Fruit fly (Drosophila melanogaster): Measurements from ENCODE around the gene CG15385.

DNA sequence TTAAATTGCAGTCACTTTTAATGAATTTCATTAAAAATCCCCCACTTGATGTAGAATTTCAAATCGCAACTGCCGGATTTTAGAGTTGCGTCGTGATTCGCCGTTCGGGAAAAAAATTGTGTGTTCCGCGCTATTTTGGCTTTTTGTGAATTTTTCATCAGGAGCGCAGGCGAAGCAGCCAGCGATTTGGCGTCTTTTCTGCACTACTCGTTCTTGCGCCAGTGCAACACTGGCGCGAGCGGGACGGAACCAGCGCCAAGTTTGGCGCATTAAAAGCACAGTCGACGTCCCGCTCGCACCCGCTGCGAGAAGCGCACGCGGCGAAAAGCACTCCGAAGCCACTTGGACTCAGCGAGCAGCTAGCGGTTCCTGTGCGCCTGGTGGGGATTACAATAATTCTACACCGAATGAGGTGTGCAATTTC, 19.0 kb downstream of the CG15385 start:
- TF ChIP-seq Dll (GFP tag; IDR thresholded peaks at IDR 0.05; ENCODE audit: partially characterized antibody) (no peak), CG4707 (GFP tag; optimal IDR thresholded peaks at IDR 0.05) (no peak), Hand (GFP tag; optimal IDR thresholded peaks at IDR 0.05) (no peak), Sox102F (GFP tag; optimal IDR thresholded peaks at IDR 0.05) (no peak), usp (GFP tag; optimal IDR thresholded peaks at IDR 0.05) (no peak), Rfx (GFP tag; IDR thresholded peaks at IDR 0.05) (no peak), CG10321 (GFP tag; IDR thresholded peaks at IDR 0.05) (no peak), Ets65A (GFP tag) (no peak), rib (GFP tag; IDR thresholded peaks at IDR 0.05) (no peak), Gug (GFP tag; IDR thresholded peaks at IDR 0.05) (no peak)
